Fruit fly (Drosophila melanogaster): ENCODE data around the gene TyrR.

The TyrR gene

dm6 chr3R:17783144-17783543, 20.2 kb upstream of the TyrR start (continued):
- TF ChIP-seq Atf6 (GFP tag; IDR thresholded peaks at IDR 0.05) (no peak), CG3847 (GFP tag; IDR thresholded peaks at IDR 0.05) (no peak), corto (GFP tag; optimal IDR thresholded peaks at IDR 0.05) (no peak), Adf1 (GFP tag; IDR thresholded peaks at IDR 0.05) (peak; percentile 70), Fer2 (tag; optimal IDR thresholded peaks at IDR 0.05) (no peak), E2f2 (GFP tag; IDR thresholded peaks at IDR 0.05) (no peak), schlank (tag; optimal IDR thresholded peaks at IDR 0.05) (no peak), CG17385 (GFP tag; optimal IDR thresholded peaks at IDR 0.05) (no peak), sd (tag; optimal IDR thresholded peaks at IDR 0.05) (peak; percentile 63), scrt (GFP tag; optimal IDR thresholded peaks at IDR 0.05) (no peak), CG17568 (GFP tag; optimal IDR thresholded peaks at IDR 0.05) (no peak), chinmo (GFP tag; IDR thresholded peaks at IDR 0.05; ENCODE audit: partially characterized antibody) (no peak), CG2889 (GFP tag; IDR thresholded peaks at IDR 0.05) (no peak), cwo (GFP tag; optimal IDR thresholded peaks at IDR 0.05) (no peak), CG13424 (tag; optimal IDR thresholded peaks at IDR 0.05) (no peak), Med (GFP tag) (no peak), sqz (GFP tag; optimal IDR thresholded peaks at IDR 0.05) (no peak), hbn (GFP tag; IDR thresholded peaks at IDR 0.05; ENCODE audit: partially characterized antibody) (no peak), kah (GFP tag; optimal IDR thresholded peaks at IDR 0.05) (no peak), CG5180 (GFP tag; optimal IDR thresholded peaks at IDR 0.05) (no peak), CG1603 (tag; optimal IDR thresholded peaks at IDR 0.05) (no peak), CG15269 (tag; optimal IDR thresholded peaks at IDR 0.05) (no peak), CG10543 (GFP tag; optimal IDR thresholded peaks at IDR 0.05) (peak; percentile 4), en (GFP tag; optimal IDR thresholded peaks at IDR 0.05) (no peak), CG12071 (GFP tag; optimal IDR thresholded peaks at IDR 0.05) (no peak), CG11504 (tag; optimal IDR thresholded peaks at IDR 0.05) (peak; percentile 40), dysf (GFP tag; IDR thresholded peaks at IDR 0.05) (no peak), wek (GFP tag; optimal IDR thresholded peaks at IDR 0.05) (no peak), CrebB (tag; optimal IDR thresholded peaks at IDR 0.05) (no peak), CG4282 (GFP tag; optimal IDR thresholded peaks at IDR 0.05) (no peak), ap (GFP tag; IDR thresholded peaks at IDR 0.05) (no peak), Ptx1 (GFP tag; IDR thresholded peaks at IDR 0.05) (no peak), sc (optimal IDR thresholded peaks at IDR 0.05) (no peak), sc (GFP tag; optimal IDR thresholded peaks at IDR 0.05) (no peak), vvl (GFP tag; IDR thresholded peaks at IDR 0.05) (no peak), nau (GFP tag; optimal IDR thresholded peaks at IDR 0.05) (peak; percentile 27), unc-4 (GFP tag; IDR thresholded peaks at IDR 0.05; ENCODE audit: partially characterized antibody) (no peak), Oli (tag; optimal IDR thresholded peaks at IDR 0.05) (no peak), CG12769 (tag; optimal IDR thresholded peaks at IDR 0.05) (peak; percentile 20), Max (GFP tag; optimal IDR thresholded peaks at IDR 0.05) (no peak), ato (GFP tag; IDR thresholded peaks at IDR 0.05; ENCODE audit: partially characterized antibody) (no peak), Eip74EF (GFP tag; optimal IDR thresholded peaks at IDR 0.05) (no peak), so (GFP tag; IDR thresholded peaks at IDR 0.05) (no peak), CG12659 (GFP tag; optimal IDR thresholded peaks at IDR 0.05) (no peak), crp (GFP tag; optimal IDR thresholded peaks at IDR 0.05) (no peak), Xrp1 (GFP tag; IDR thresholded peaks at IDR 0.05) (no peak), Lim3 (GFP tag; IDR thresholded peaks at IDR 0.05) (no peak), CG8944 (GFP tag; optimal IDR thresholded peaks at IDR 0.05) (no peak), crol (GFP tag; IDR thresholded peaks at IDR 0.05) (no peak), tgo (GFP tag; IDR thresholded peaks at IDR 0.05) (no peak), z (GFP tag; IDR thresholded peaks at IDR 0.05) (no peak)

Measured in whole organism, embryonic.